Worm (Caenorhabditis elegans): Measurements from ENCODE around the gene comt-2.

DNA sequence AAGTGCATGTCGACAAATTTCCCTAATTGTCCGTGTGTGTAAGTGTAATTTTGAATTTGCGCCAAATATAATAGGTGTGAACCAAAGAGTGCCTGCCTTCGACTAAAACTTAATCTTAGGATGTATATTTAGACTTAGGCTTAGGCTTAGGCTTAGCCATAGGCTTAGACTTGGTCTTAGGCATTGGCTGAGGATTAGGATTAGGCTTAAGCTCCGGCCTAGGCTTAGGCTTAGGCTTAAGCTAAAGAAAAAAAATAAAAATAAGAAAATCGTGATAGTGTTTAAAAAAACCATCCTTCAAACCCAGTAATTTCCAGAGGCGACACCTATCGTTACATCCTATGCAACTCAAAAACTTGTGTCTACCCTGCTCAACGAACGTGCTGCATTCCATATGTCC lies 48.1 kb downstream of the comt-2 start:
- TF ChIP-seq lin-39 (tag; optimal IDR thresholded peaks at IDR 0.05) (no peak), lsy-2 (tag; optimal IDR thresholded peaks at IDR 0.05) (no peak), egl-27 (tag; optimal IDR thresholded peaks at IDR 0.05) (no peak), mdl-1 (tag; optimal IDR thresholded peaks at IDR 0.05) (no peak), unc-62 (GFP tag; optimal IDR thresholded peaks at IDR 0.05) (no peak), nhr-90 (tag; optimal IDR thresholded peaks at IDR 0.05; ENCODE audit: poor library complexity) (no peak), C04F5.9 (tag; optimal IDR thresholded peaks at IDR 0.05) (no peak), aly-2 (tag; optimal IDR thresholded peaks at IDR 0.05) (no peak), efl-1 (optimal IDR thresholded peaks at IDR 0.05) (no peak), efl-1 (GFP tag; optimal IDR thresholded peaks at IDR 0.05 in 1 of 2) (no peak), lin-35 (GFP tag; optimal IDR thresholded peaks at IDR 0.05) (no peak), nhr-77 (tag; optimal IDR thresholded peaks at IDR 0.05) (no peak), ceh-82 (tag; optimal IDR thresholded peaks at IDR 0.05) (no peak), elt-3 (tag; optimal IDR thresholded peaks at IDR 0.05) (no peak), elt-2 (tag; optimal IDR thresholded peaks at IDR 0.05) (no peak)
